Worm (Caenorhabditis elegans) whole organism, early embryonic: Measurements from ENCODE around the gene ulp-3.

Source experiments
- B0310.2 ChIP-seq: sonication (generic microtip); optimal IDR thresholded peaks from 2 replicates; lab custom pipeline; 2016; ENCODE audit warnings: mild to moderate bottlenecking, missing genetic modification characterization, missing compliant biosample characterization
- F13C5.2 ChIP-seq: sonication (generic microtip); optimal IDR thresholded peaks from 2 replicates; lab custom pipeline; 2017; ENCODE audit warnings: mild to moderate bottlenecking, missing genetic modification characterization, inconsistent platforms, missing compliant biosample characterization
- ama-1 ChIP-seq: fragments of 150-350 bp; optimal IDR thresholded peaks from 2 replicates; lab custom pipeline; 2014
- flt-1 ChIP-seq: fragments of 200-800 bp; sonication (Bioruptor generic); IDR thresholded peaks from 2 replicates; pipeline ENCODE4 v1.3.6; 2022; ENCODE audit warnings: missing genetic modification characterization, missing compliant biosample characterization
- hnd-1 ChIP-seq: sonication (generic microtip); optimal IDR thresholded peaks from 2 replicates; lab custom pipeline; 2016; ENCODE audit warnings: missing genetic modification characterization, missing compliant biosample characterization
- scrt-1 ChIP-seq: fragments of 200-800 bp; sonication (Bioruptor generic); IDR thresholded peaks from 2 replicates; pipeline ENCODE4 v1.3.6; 2022; ENCODE audit warnings: missing genetic modification characterization, missing compliant biosample characterization

ce11 chrIV:1914900-1915299, 48.5 kb upstream of the ulp-3 start:
- no peak for TF ChIP-seq flt-1 (GFP tag; lab: Robert Waterston, UW)
- TF ChIP-seq ama-1 (lab: Kevin White, UChicago): no peak
- TF ChIP-seq F13C5.2 (tag; lab: Kevin White, UChicago): no peak
- no peak for TF ChIP-seq scrt-1 (GFP tag; lab: Robert Waterston, UW)
- TF ChIP-seq hnd-1 (tag; lab: Kevin White, UChicago): no peak
- no peak for TF ChIP-seq B0310.2
